Fruit fly (Drosophila melanogaster) whole organism, adult: ENCODE results near the gene Diedel.

Source experiments
- CG11617 ChIP-seq: fragments of 200-800 bp; sonication (Bioruptor generic); optimal IDR thresholded peaks from 2 replicates; lab custom pipeline; 2017; ENCODE audit warnings: mild to moderate bottlenecking, missing biosample characterization, missing genetic modification reagents, missing genetic modification characterization
- CG12768 ChIP-seq: fragments of 200-800 bp; sonication (Bioruptor generic); optimal IDR thresholded peaks from 2 replicates; lab custom pipeline; 2017; ENCODE audit warnings: missing biosample characterization, missing genetic modification characterization, mild to moderate bottlenecking, moderate library complexity, missing genetic modification reagents
- CG14711 ChIP-seq: fragments of 200-800 bp; sonication (Bioruptor generic); optimal IDR thresholded peaks from 2 replicates; lab custom pipeline; 2018; ENCODE audit warnings: missing biosample characterization, mild to moderate bottlenecking, missing genetic modification characterization, moderate library complexity
- CG1620 ChIP-seq: fragments of 200-800 bp; sonication (Bioruptor generic); optimal IDR thresholded peaks from 2 replicates; lab custom pipeline; 2016; ENCODE audit warnings: missing biosample characterization, missing genetic modification characterization
- CG33017 ChIP-seq: fragments of 200-800 bp; sonication (Bioruptor generic); optimal IDR thresholded peaks from 2 replicates; lab custom pipeline; 2018; ENCODE audit warnings: missing biosample characterization, mild to moderate bottlenecking, missing genetic modification characterization, moderate library complexity
- CG5204 ChIP-seq: fragments of 200-800 bp; sonication (Bioruptor generic); optimal IDR thresholded peaks from 2 replicates; lab custom pipeline; 2016; ENCODE audit warnings: missing biosample characterization, missing genetic modification characterization
- CG7045 ChIP-seq: fragments of 200-800 bp; sonication (Bioruptor generic); optimal IDR thresholded peaks from 2 replicates; lab custom pipeline; 2017; ENCODE audit warnings: missing biosample characterization, mild to moderate bottlenecking, missing genetic modification characterization
- CG7101 ChIP-seq: fragments of 200-800 bp; sonication (Bioruptor generic); optimal IDR thresholded peaks from 2 replicates; lab custom pipeline; 2018; ENCODE audit warnings: missing biosample characterization, mild to moderate bottlenecking, missing genetic modification characterization, moderate library complexity
- Clk ChIP-seq: fragments of 200-800 bp; sonication (Bioruptor generic); optimal IDR thresholded peaks from 2 replicates; lab custom pipeline; 2017; ENCODE audit warnings: missing biosample characterization, missing genetic modification characterization
- Crg-1 ChIP-seq: fragments of 200-800 bp; sonication (Bioruptor generic); optimal IDR thresholded peaks from 2 replicates; lab custom pipeline; 2016; ENCODE audit warnings: missing biosample characterization, missing genetic modification characterization
- Hr96 ChIP-seq: fragments of 200-800 bp; sonication (Bioruptor generic); optimal IDR thresholded peaks from 2 replicates; lab custom pipeline; 2016; ENCODE audit warnings: missing biosample characterization, missing genetic modification characterization
- Mnt ChIP-seq: fragments of 200-800 bp; sonication (Bioruptor generic); optimal IDR thresholded peaks from 2 replicates; lab custom pipeline; 2016; ENCODE audit warnings: missing biosample characterization, mild to moderate bottlenecking, missing genetic modification characterization
- bab1 ChIP-seq: fragments of 200-800 bp; sonication (Bioruptor generic); optimal IDR thresholded peaks from 3 replicates; lab custom pipeline; 2019; ENCODE audit warnings: missing biosample characterization, mild to moderate bottlenecking, missing genetic modification characterization, moderate library complexity
- cic ChIP-seq: fragments of 200-800 bp; sonication (Bioruptor generic); optimal IDR thresholded peaks from 2 replicates; lab custom pipeline; 2017; ENCODE audit warnings: missing biosample characterization, mild to moderate bottlenecking, missing genetic modification characterization, moderate library complexity
- cnc ChIP-seq, 2 experiments: fragments of >200 bp; optimal IDR thresholded peaks; 2 replicates each; lab custom pipeline; 2017
- kay ChIP-seq: fragments of 200-800 bp; sonication (Bioruptor generic); peaks from one replicate; lab custom pipeline; 2016; ENCODE audit warnings: missing biosample characterization, missing genetic modification characterization, borderline replicate concordance
- ovo ChIP-seq: fragments of 200-800 bp; sonication (Bioruptor generic); optimal IDR thresholded peaks from 2 replicates; lab custom pipeline; 2016; ENCODE audit warnings: missing biosample characterization, missing genetic modification characterization
- pad ChIP-seq: fragments of 200-800 bp; sonication (Bioruptor generic); optimal IDR thresholded peaks from 3 replicates; lab custom pipeline; 2017; ENCODE audit warnings: missing biosample characterization, missing genetic modification characterization, mild to moderate bottlenecking, moderate library complexity, missing genetic modification reagents
- tj ChIP-seq: fragments of 200-800 bp; sonication (Bioruptor generic); optimal IDR thresholded peaks from 3 replicates; lab custom pipeline; 2017; ENCODE audit warnings: missing biosample characterization, mild to moderate bottlenecking, missing genetic modification characterization, moderate library complexity
- toe ChIP-seq: fragments of 200-800 bp; sonication (Bioruptor generic); optimal IDR thresholded peaks from 2 replicates; lab custom pipeline; 2016; ENCODE audit warnings: missing biosample characterization, missing genetic modification characterization

Gene Diedel

dm6 chr3R:29461069-29461468 lies 32.6 kb upstream of the Diedel start:
- TF ChIP-seq bab1 (GFP tag; lab: Kevin White, UChicago) (no peak), CG14711 (tag; lab: Kevin White, UChicago) (no peak), CG1620 (GFP tag; lab: Kevin White, UChicago) (no peak), Mnt (GFP tag; lab: Kevin White, UChicago) (no peak), kay (GFP tag; lab: Kevin White, UChicago) (no peak), CG33017 (tag; lab: Kevin White, UChicago) (no peak)

dm6 chr3R:29461846-29462245 lies 31.8 kb upstream of the Diedel start:
- TF ChIP-seq CG7045 (no peak), CG7101 (tag; lab: Kevin White, UChicago) (no peak), CG1620 (GFP tag; lab: Kevin White, UChicago) (no peak), CG5204 (GFP tag; lab: Kevin White, UChicago) (no peak), CG11617 (GFP tag; lab: Kevin White, UChicago) (no peak), ovo (no peak), bab1 (GFP tag; lab: Kevin White, UChicago) (no peak)

DNA sequence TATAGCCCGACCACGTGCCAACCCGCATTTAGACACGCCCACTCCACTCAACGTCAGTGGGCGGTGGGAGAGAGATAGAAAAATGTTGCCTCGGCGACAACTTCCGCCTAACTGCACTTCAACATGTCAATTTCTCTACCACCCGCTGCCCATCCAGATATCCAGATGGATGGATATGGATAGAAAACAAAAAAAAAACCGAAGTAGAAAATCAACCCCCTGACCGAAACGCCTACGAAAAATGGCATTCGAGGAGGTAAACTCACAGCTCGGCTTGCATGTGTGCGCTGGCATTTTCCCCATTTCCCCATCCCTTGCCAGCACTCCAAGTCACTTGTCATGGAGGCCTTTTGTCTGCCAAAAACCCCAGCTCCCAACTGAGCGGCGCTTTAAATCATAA lies 26.9 kb upstream of the Diedel start:
- TF ChIP-seq tj: no peak
- no peak for TF ChIP-seq CG11617 (GFP tag; lab: Kevin White, UChicago)
- TF ChIP-seq cic: no peak
- no peak for TF ChIP-seq CG14711 (tag; lab: Kevin White, UChicago)

- TF ChIP-seq tj (no peak), CG14711 (tag; lab: Kevin White, UChicago) (no peak), pad (GFP tag; lab: Kevin White, UChicago) (no peak), Mnt (GFP tag; lab: Kevin White, UChicago) (no peak)
These were observed 23.5 kb upstream of the Diedel start for dm6 chr3R:29470122-29470521.

DNA sequence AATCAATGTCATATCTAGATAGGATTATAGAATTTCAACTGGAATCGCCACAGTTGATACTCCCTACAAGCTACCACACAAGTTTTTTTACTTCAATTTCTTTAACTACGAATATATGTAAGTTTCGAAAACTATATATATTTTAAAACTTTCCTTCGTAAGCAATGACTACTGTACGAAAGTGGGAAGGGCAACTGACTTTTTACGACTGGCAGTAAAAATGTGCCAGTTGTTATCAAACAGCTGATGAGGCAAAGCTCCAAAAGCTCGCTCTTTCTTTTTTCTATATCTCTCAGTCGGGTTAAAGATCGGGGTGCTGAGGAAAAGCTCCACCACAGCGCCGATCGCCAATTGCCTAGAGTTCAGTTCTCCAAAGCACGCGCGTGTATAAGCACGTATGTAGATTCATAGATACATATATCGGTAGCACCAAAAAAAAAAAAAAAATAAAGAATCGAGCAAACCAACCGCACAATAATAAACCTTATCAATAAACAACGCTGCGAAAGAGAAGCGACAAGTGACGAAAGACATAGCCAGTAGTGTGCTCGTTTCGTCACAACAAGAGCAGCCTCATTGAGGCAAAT lies 14.6 kb upstream of the Diedel start:
- peak; percentile 85 for TF ChIP-seq CG7045
- TF ChIP-seq bab1 (GFP tag; lab: Kevin White, UChicago): peak; percentile 82
- peak; percentile 81 for TF ChIP-seq cic
- TF ChIP-seq CG33017 (tag; lab: Kevin White, UChicago): peak; percentile 83
- peak in 1 of 2 experiments; percentile 3 for TF ChIP-seq cnc (optimal IDR thresholded peaks at IDR 0.05; lab: Kevin White, UChicago)
- peak; percentile 89 for TF ChIP-seq Mnt (GFP tag; lab: Kevin White, UChicago)
- TF ChIP-seq CG14711 (tag; lab: Kevin White, UChicago): peak; percentile 76
- peak; percentile 90 for TF ChIP-seq tj
- TF ChIP-seq CG5204 (GFP tag; lab: Kevin White, UChicago): peak; percentile 79
- no peak for TF ChIP-seq Clk (GFP tag; lab: Kevin White, UChicago)
- no peak for TF ChIP-seq CG1620 (GFP tag; lab: Kevin White, UChicago)
- TF ChIP-seq toe (GFP tag; lab: Kevin White, UChicago): peak; percentile 50
- peak; percentile 41 for TF ChIP-seq ovo
- TF ChIP-seq pad (GFP tag; lab: Kevin White, UChicago): peak; percentile 52
- TF ChIP-seq CG12768 (GFP tag; lab: Kevin White, UChicago): peak; percentile 73
- no peak for TF ChIP-seq Crg-1 (GFP tag; lab: Kevin White, UChicago)
- TF ChIP-seq CG11617 (GFP tag; lab: Kevin White, UChicago): peak; percentile 76
- TF ChIP-seq kay (GFP tag; lab: Kevin White, UChicago): peak; percentile 81
- peak; percentile 71 for TF ChIP-seq Hr96 (GFP tag; lab: Kevin White, UChicago)
- peak; percentile 81 for TF ChIP-seq CG7101 (tag; lab: Kevin White, UChicago)

dm6 chr3R:29479922-29480321 lies 13.7 kb upstream of the Diedel start:
- peak; percentile 48 for TF ChIP-seq Crg-1 (GFP tag; lab: Kevin White, UChicago)
- TF ChIP-seq Mnt (GFP tag; lab: Kevin White, UChicago): no peak
- TF ChIP-seq CG14711 (tag; lab: Kevin White, UChicago): peak; percentile 14
- TF ChIP-seq bab1 (GFP tag; lab: Kevin White, UChicago): no peak
- TF ChIP-seq CG7101 (tag; lab: Kevin White, UChicago): peak; percentile 10

- TF ChIP-seq CG1620 (GFP tag; lab: Kevin White, UChicago) (peak; percentile 63), CG12768 (GFP tag; lab: Kevin White, UChicago) (peak; percentile 25), kay (GFP tag; lab: Kevin White, UChicago) (no peak), CG7101 (tag; lab: Kevin White, UChicago) (peak; percentile 51), Clk (GFP tag; lab: Kevin White, UChicago) (no peak), CG11617 (GFP tag; lab: Kevin White, UChicago) (peak; percentile 21), pad (GFP tag; lab: Kevin White, UChicago) (peak; percentile 28), Mnt (GFP tag; lab: Kevin White, UChicago) (peak; percentile 36), tj (no peak), CG33017 (tag; lab: Kevin White, UChicago) (no peak), cnc (optimal IDR thresholded peaks at IDR 0.05; lab: Kevin White, UChicago) (no peak), CG7045 (peak; percentile 7), cic (no peak), CG5204 (GFP tag; lab: Kevin White, UChicago) (no peak), bab1 (GFP tag; lab: Kevin White, UChicago) (peak; percentile 69), toe (GFP tag; lab: Kevin White, UChicago) (no peak), CG14711 (tag; lab: Kevin White, UChicago) (no peak), ovo (no peak)
These were observed 4.4 kb upstream of the Diedel start, which contains the start of the genes CG2321 and CG2006 for dm6 chr3R:29489209-29489608. Gene CG2321, minus strand, starts transcription at chr3R:29489265. Gene CG2006, plus strand, starts transcription at chr3R:29489468.
